Worm (Caenorhabditis elegans): ENCODE measurements around the gene nspf-1.
"Not testable (repeated sequence)": the region's sequence is repeated elsewhere in the genome, so short reads cannot be mapped to it uniquely, and the experiment has no call there.

The nspf-1 gene

ce11 chrII:2686985-2687675 lies at the start of gene nspf-1, which contains the start of gene sup-9:
Gene nspf-1 (plus strand): TSS chrII:2687625.
Gene sup-9 (minus strand): TSS chrII:2687027.
- TF ChIP-seq sptf-2 (GFP tag; optimal IDR thresholded peaks at IDR 0.05) (no peak), rpc-1 (optimal IDR thresholded peaks at IDR 0.05) (no peak), rpc-1 (tag; optimal IDR thresholded peaks at IDR 0.05) (no peak), lin-26 (GFP tag; IDR thresholded peaks at IDR 0.05) (no peak), ztf-3 (GFP tag; optimal IDR thresholded peaks at IDR 0.05) (no peak), madf-3 (GFP tag; IDR thresholded peaks at IDR 0.05) (no peak), Y56A3A.18 (GFP tag; IDR thresholded peaks at IDR 0.05) (no peak), hmg-20 (GFP tag; IDR thresholded peaks at IDR 0.05) (no peak), somi-1 (GFP tag; optimal IDR thresholded peaks at IDR 0.05) (no peak), lin-54 (GFP tag; optimal IDR thresholded peaks at IDR 0.05) (no peak), F33H1.4 (GFP tag; IDR thresholded peaks at IDR 0.05) (no peak), ceh-27 (GFP tag; optimal IDR thresholded peaks at IDR 0.05) (no peak), egrh-3 (GFP tag; IDR thresholded peaks at IDR 0.05) (no peak), madf-10 (tag; optimal IDR thresholded peaks at IDR 0.05) (no peak), B0261.1 (tag; optimal IDR thresholded peaks at IDR 0.05) (no peak)

ce11 chrII:2638062-2638461 lies 49.4 kb upstream of the nspf-1 start, which contains the start of gene F22E5.9:
Gene F22E5.9 (plus strand): TSS chrII:2638388.
- TF ChIP-seq mcd-1 (GFP tag; IDR thresholded peaks at IDR 0.05), result peak; percentile 85
- TF ChIP-seq unc-62 (GFP tag; optimal IDR thresholded peaks at IDR 0.05), result no peak
- TF ChIP-seq efl-1 (GFP tag; optimal IDR thresholded peaks at IDR 0.05), result peak; percentile 30
- TF ChIP-seq dpl-1 (GFP tag; optimal IDR thresholded peaks at IDR 0.05), result peak; percentile 54
- peak; percentile 50 for TF ChIP-seq lin-54 (GFP tag; optimal IDR thresholded peaks at IDR 0.05)

- not testable (repeated sequence) for TF ChIP-seq madf-6 (GFP tag; IDR thresholded peaks at IDR 0.05); akir-1 (GFP tag; optimal IDR thresholded peaks at IDR 0.05); zim-3 (tag; optimal IDR thresholded peaks at IDR 0.05)
These were observed 47.9 kb upstream of the nspf-1 start, which contains the start of gene F22E5.8 for ce11 chrII:2639401-2640088. Gene F22E5.8 (plus strand): TSS chrII:2640038.

- TF ChIP-seq dpl-1 (GFP tag; optimal IDR thresholded peaks at IDR 0.05) (no peak), ceh-40 (GFP tag; IDR thresholded peaks at IDR 0.05) (no peak), nhr-90 (tag; optimal IDR thresholded peaks at IDR 0.05) (no peak), lin-26 (GFP tag; IDR thresholded peaks at IDR 0.05) (no peak), ceh-58 (GFP tag; IDR thresholded peaks at IDR 0.05) (no peak), pha-4 (tag; optimal IDR thresholded peaks at IDR 0.05) (no peak), atf-7 (tag; optimal IDR thresholded peaks at IDR 0.05) (no peak), chd-7 (tag; optimal IDR thresholded peaks at IDR 0.05) (no peak), lag-1 (GFP tag; IDR thresholded peaks at IDR 0.05) (no peak), madf-6 (GFP tag; IDR thresholded peaks at IDR 0.05) (no peak), C17E4.6 (GFP tag; IDR thresholded peaks at IDR 0.05) (no peak)
These were observed 46.4 kb upstream of the nspf-1 start, which contains the start of gene F22E5.23 for ce11 chrII:2640982-2641381. Gene F22E5.23 (plus strand): TSS chrII:2641282.

- TF ChIP-seq F23B12.7 (tag; optimal IDR thresholded peaks at IDR 0.05; ENCODE audit: insufficient read depth), result no peak
- TF ChIP-seq attf-3 (GFP tag; conservative IDR thresholded peaks at IDR 0.05), result no peak
- TF ChIP-seq T07F8.4 (tag; optimal IDR thresholded peaks at IDR 0.05), result no peak
- TF ChIP-seq Y95B8A.8 (GFP tag; IDR thresholded peaks at IDR 0.05), result no peak
- no peak for TF ChIP-seq B0035.1 (tag; optimal IDR thresholded peaks at IDR 0.05)
- TF ChIP-seq F33H1.4 (GFP tag; IDR thresholded peaks at IDR 0.05), result no peak
- no peak for TF ChIP-seq Y67H2A.10 (GFP tag; conservative IDR thresholded peaks at IDR 0.05)
- no peak for TF ChIP-seq let-607 (tag; optimal IDR thresholded peaks at IDR 0.05)
- no peak for TF ChIP-seq F57A8.1 (GFP tag; optimal IDR thresholded peaks at IDR 0.05)
- no peak for TF ChIP-seq hrde-1 (tag; optimal IDR thresholded peaks at IDR 0.05; ENCODE audit: borderline replicate concordance)
- TF ChIP-seq F39B2.1 (GFP tag; IDR thresholded peaks at IDR 0.05), result no peak
- TF ChIP-seq nhr-80 (tag; optimal IDR thresholded peaks at IDR 0.05), result no peak
- TF ChIP-seq nhr-27 (tag; optimal IDR thresholded peaks at IDR 0.05), result no peak
These were observed 45.6 kb upstream of the nspf-1 start, which contains the start of gene F22E5.7 for ce11 chrII:2641777-2642176. Gene F22E5.7 (plus strand): TSS chrII:2642077.

All from whole organism, young adult.